Fruit fly (Drosophila melanogaster): ENCODE results near the gene alpha-Man-Ib.

The alpha-Man-Ib gene

DNA sequence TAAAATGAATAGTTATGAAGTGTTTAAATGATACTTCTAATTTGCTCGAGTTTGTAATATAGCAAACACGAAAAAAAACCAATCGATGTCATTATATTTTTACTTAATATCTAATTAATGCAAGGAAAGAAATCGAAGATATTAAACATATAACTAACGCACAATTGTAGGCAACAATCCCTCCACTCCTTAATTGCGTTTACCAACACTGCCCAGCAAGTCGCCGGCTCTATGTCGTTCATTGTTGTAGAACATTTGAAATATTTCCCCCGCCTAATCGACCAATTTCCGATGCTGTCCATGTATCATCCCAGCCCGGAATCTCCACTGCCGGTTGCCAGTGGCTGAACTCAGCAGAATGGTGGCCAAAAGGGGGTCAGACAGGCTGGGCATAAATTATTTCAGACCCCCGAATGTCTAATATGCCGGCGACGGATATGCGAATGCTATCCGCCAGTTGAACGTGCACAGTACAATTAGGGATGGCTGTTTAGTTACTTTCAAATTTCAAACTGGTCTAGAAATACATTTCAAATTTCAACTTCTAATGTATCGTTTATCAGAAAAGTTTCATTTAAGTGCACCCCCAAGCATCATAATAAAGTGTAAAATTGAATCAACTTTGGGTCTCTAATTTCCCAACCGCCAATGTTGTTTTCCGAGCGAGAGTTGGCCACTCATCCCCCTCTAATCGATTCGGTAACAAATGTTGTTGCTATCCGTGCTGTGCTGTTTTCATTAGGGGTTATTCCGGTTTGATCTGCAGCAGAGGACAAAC lies 44.0 kb downstream of the alpha-Man-Ib start (continued):
- TF ChIP-seq CG10147 (GFP tag; optimal IDR thresholded peaks at IDR 0.05) (no peak), tgo (GFP tag; IDR thresholded peaks at IDR 0.05) (peak; percentile 40; the same call in 1 of the 3 replicates), CG14860 (GFP tag; IDR thresholded peaks at IDR 0.05; ENCODE audit: partially characterized antibody) (no peak), Six4 (GFP tag; optimal IDR thresholded peaks at IDR 0.05) (no peak), sima (GFP tag; optimal IDR thresholded peaks at IDR 0.05) (no peak), Hand (GFP tag; optimal IDR thresholded peaks at IDR 0.05) (peak; percentile 22), Nf-YA (GFP tag; IDR thresholded peaks at IDR 0.05) (no peak), Asciz (GFP tag; optimal IDR thresholded peaks at IDR 0.05) (no peak), C15 (GFP tag; IDR thresholded peaks at IDR 0.05) (no peak), HmgZ (tag; optimal IDR thresholded peaks at IDR 0.05) (peak; percentile 10), luna (GFP tag; optimal IDR thresholded peaks at IDR 0.05) (no peak), jumu (GFP tag; optimal IDR thresholded peaks at IDR 0.05) (no peak), CG9817 (tag; optimal IDR thresholded peaks at IDR 0.05) (peak; percentile 42), peb (GFP tag; IDR thresholded peaks at IDR 0.05) (no peak), NFAT (GFP tag; IDR thresholded peaks at IDR 0.05) (no peak), prd (optimal IDR thresholded peaks at IDR 0.05) (no peak), prd (GFP tag; IDR thresholded peaks at IDR 0.05) (peak; percentile 48; the same call in 1 of the 3 replicates), gsb-n (tag; optimal IDR thresholded peaks at IDR 0.05) (no peak), ham (GFP tag; IDR thresholded peaks at IDR 0.05) (no peak), CG18476 (GFP tag; optimal IDR thresholded peaks at IDR 0.05) (no peak), hth (optimal IDR thresholded peaks at IDR 0.05) (no peak), Sox102F (GFP tag; optimal IDR thresholded peaks at IDR 0.05) (peak; percentile 48), grau (tag; optimal IDR thresholded peaks at IDR 0.05) (peak; percentile 49), H2.0 (GFP tag; IDR thresholded peaks at IDR 0.05) (peak; percentile 50; the same call in 1 of the 2 replicates), tup (GFP tag; optimal IDR thresholded peaks at IDR 0.05) (no peak), Camta (GFP tag; optimal IDR thresholded peaks at IDR 0.05) (no peak), CG12071 (GFP tag; optimal IDR thresholded peaks at IDR 0.05) (peak; percentile 31), dati (GFP tag; IDR thresholded peaks at IDR 0.05) (no peak), CG7928 (GFP tag; optimal IDR thresholded peaks at IDR 0.05) (no peak), Dp (GFP tag; optimal IDR thresholded peaks at IDR 0.05) (no peak), stc (GFP tag; IDR thresholded peaks at IDR 0.05) (peak; percentile 60; the same call in 1 of the 2 replicates), Tbp (GFP tag; optimal IDR thresholded peaks at IDR 0.05) (no peak), pfk (GFP tag; optimal IDR thresholded peaks at IDR 0.05) (no peak), CG13894 (tag; optimal IDR thresholded peaks at IDR 0.05) (peak; percentile 32), bcd (GFP tag; optimal IDR thresholded peaks at IDR 0.05) (peak; percentile 53), CG15479 (GFP tag; optimal IDR thresholded peaks at IDR 0.05) (no peak), zf30C (GFP tag; optimal IDR thresholded peaks at IDR 0.05) (no peak), CG3726 (GFP tag; IDR thresholded peaks at IDR 0.05) (no peak), CG12219 (GFP tag; optimal IDR thresholded peaks at IDR 0.05) (peak; percentile 29), CG17186 (GFP tag; optimal IDR thresholded peaks at IDR 0.05) (no peak), kay (GFP tag; optimal IDR thresholded peaks at IDR 0.05) (no peak), CG7963 (GFP tag; IDR thresholded peaks at IDR 0.05; ENCODE audit: partially characterized antibody) (no peak), BEAF-32 (GFP tag; optimal IDR thresholded peaks at IDR 0.05) (no peak), btn (GFP tag; optimal IDR thresholded peaks at IDR 0.05) (no peak), CG33557 (GFP tag; optimal IDR thresholded peaks at IDR 0.05) (no peak), CG17385 (GFP tag; optimal IDR thresholded peaks at IDR 0.05) (no peak), Ets65A (GFP tag) (no peak), Ravus (GFP tag; IDR thresholded peaks at IDR 0.05) (no peak), Rfx (GFP tag; IDR thresholded peaks at IDR 0.05) (peak; percentile 72), fd64A (GFP tag; optimal IDR thresholded peaks at IDR 0.05) (no peak)
